Worm (Caenorhabditis elegans) whole organism, midembryonic: Measurements from ENCODE around the gene F55B11.7.

Experiments used
- T22C8.4 ChIP-seq: fragments of 200-800 bp; sonication (Bioruptor generic); IDR thresholded peaks from 2 replicates; pipeline ENCODE4 v1.3.6; 2022; ENCODE audit warnings: missing genetic modification characterization, missing compliant biosample characterization
- cog-1 ChIP-seq: sonication (generic microtip); optimal IDR thresholded peaks from 2 replicates; lab custom pipeline; 2016; ENCODE audit warnings: missing genetic modification characterization, missing compliant biosample characterization
- flt-1 ChIP-seq: fragments of 200-800 bp; sonication (Bioruptor generic); IDR thresholded peaks from 2 replicates; pipeline ENCODE4 v1.3.6; 2022; ENCODE audit warnings: missing genetic modification characterization, missing compliant biosample characterization
- klf-2 ChIP-seq: fragments of 200-800 bp; sonication (Bioruptor generic); conservative IDR thresholded peaks from 2 replicates; pipeline ENCODE4 v1.3.6; 2022; ENCODE audit warnings: missing genetic modification reagents, missing genetic modification characterization, missing compliant biosample characterization
- tab-1 ChIP-seq: fragments of 200-800 bp; sonication (Bioruptor generic); IDR thresholded peaks from 2 replicates; pipeline ENCODE4 v1.3.6; 2022; ENCODE audit warnings: missing genetic modification characterization, missing compliant biosample characterization
- ztf-29 ChIP-seq: fragments of 200-800 bp; sonication (Bioruptor generic); IDR thresholded peaks from 2 replicates; pipeline ENCODE4 v1.3.6; 2022; ENCODE audit warnings: missing genetic modification reagents, missing genetic modification characterization, missing compliant biosample characterization

ce11 chrIV:14417128-14417527, 4.7 kb downstream of the F55B11.7 start, which contains the start of gene F55B11.6:
- TF ChIP-seq tab-1 (GFP tag; lab: Robert Waterston, UW) (no peak), ztf-29 (GFP tag; lab: Robert Waterston, UW) (no peak), T22C8.4 (GFP tag; lab: Robert Waterston, UW) (no peak), cog-1 (tag; lab: Kevin White, UChicago) (no peak), klf-2 (no peak), flt-1 (GFP tag; lab: Robert Waterston, UW) (no peak)
